Fruit fly (Drosophila melanogaster) whole organism, wandering third instar larva: ENCODE data around the gene MRG15.

Source experiments
- Abd-B ChIP-seq: fragments of >200 bp; optimal IDR thresholded peaks from 2 replicates; lab custom pipeline; 2017; ENCODE audit warnings: missing biosample characterization, missing genetic modification characterization
- CG9705 ChIP-seq: fragments of 200-800 bp; sonication (Bioruptor generic); optimal IDR thresholded peaks from 2 replicates; lab custom pipeline; 2018; ENCODE audit warnings: missing biosample characterization, mild to moderate bottlenecking, missing genetic modification characterization
- Vsx2 ChIP-seq: fragments of 200-300, 225-300 bp; sonication (Bioruptor generic); optimal IDR thresholded peaks from 2 replicates; lab custom pipeline; 2018; ENCODE audit warnings: missing biosample characterization, missing genetic modification characterization; ENCODE audit not compliant: partially characterized antibody
- lola ChIP-seq: fragments of >200 bp; optimal IDR thresholded peaks from 2 replicates; lab custom pipeline; 2017; ENCODE audit warnings: missing biosample characterization, missing genetic modification characterization
- psq ChIP-seq: fragments of 200-800 bp; sonication (Bioruptor generic); optimal IDR thresholded peaks from 3 replicates; lab custom pipeline; 2017; ENCODE audit warnings: missing biosample characterization, mild to moderate bottlenecking, missing genetic modification characterization, moderate library complexity

DNA sequence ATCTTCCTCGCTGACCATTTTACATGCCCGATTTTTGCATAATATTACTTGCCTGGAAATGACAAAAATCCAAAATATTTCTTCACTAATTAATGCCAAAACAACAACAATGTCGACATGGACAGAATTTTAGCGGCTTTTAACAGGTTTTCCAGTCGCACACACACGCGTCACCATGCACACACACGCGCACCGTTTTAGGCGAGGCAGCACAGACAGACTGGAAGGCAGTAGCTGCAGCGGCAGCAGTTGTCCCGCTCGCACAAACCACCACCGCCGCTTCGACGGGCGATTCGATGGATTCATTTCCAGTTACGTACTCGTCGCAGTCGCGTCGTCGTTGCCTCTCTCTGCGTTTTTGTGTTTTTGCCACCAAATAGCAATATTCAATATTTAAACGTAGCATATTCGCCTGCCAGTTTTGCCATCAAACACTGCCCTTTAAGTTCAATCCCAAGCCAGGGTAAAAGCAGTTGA is 12.8 kb upstream of the MRG15 start, which contains the start of gene CG45218:
- TF ChIP-seq Vsx2: peak; percentile 21
- TF ChIP-seq psq (GFP tag; lab: Kevin White, UChicago): no peak
- TF ChIP-seq lola (GFP tag; lab: Kevin White, UChicago): no peak
- no peak for TF ChIP-seq Abd-B (GFP tag; lab: Kevin White, UChicago)
- no peak for TF ChIP-seq CG9705
